Fruit fly (Drosophila melanogaster) whole organism, embryonic: Measurements from ENCODE around the gene CG6931.

ENCODE experiments used
- Atf6 ChIP-seq: fragments of 200-800 bp; sonication (Bioruptor generic); IDR thresholded peaks from 2 replicates; pipeline ENCODE4 v1.3.6; 2022; ENCODE audit warnings: missing biosample characterization, missing genetic modification characterization
- Awh ChIP-seq: fragments of 200-800 bp; sonication (Bioruptor generic); IDR thresholded peaks from 2 replicates; pipeline ENCODE4, ENCODE4 v1.3.6; 2022; ENCODE audit warnings: missing biosample characterization, missing genetic modification characterization
- BEAF-32 ChIP-seq: fragments of 200-800 bp; sonication (Bioruptor generic); optimal IDR thresholded peaks from 3 replicates; lab custom pipeline; 2017; ENCODE audit warnings: missing biosample characterization, missing genetic modification characterization, mild to moderate bottlenecking, moderate library complexity, missing genetic modification reagents
- Bteb2 ChIP-seq: fragments of 200-800 bp; sonication (Bioruptor generic); optimal IDR thresholded peaks from 2 replicates; lab custom pipeline; 2016; ENCODE audit warnings: missing biosample characterization, missing genetic modification characterization
- CG12299 ChIP-seq: fragments of 200-800 bp; sonication (Bioruptor generic); optimal IDR thresholded peaks from 2 replicates; lab custom pipeline; 2018; ENCODE audit warnings: missing biosample characterization, mild to moderate bottlenecking, missing genetic modification characterization
- CG13287 ChIP-seq: fragments of 200-800 bp; sonication (Bioruptor generic); IDR thresholded peaks from 2 replicates; pipeline ENCODE4 v1.3.6; 2022; ENCODE audit warnings: missing biosample characterization, missing genetic modification characterization; ENCODE audit not compliant: partially characterized antibody
- CG14014 ChIP-seq: fragments of 200-800 bp; sonication (Bioruptor generic); IDR thresholded peaks from 2 replicates; pipeline ENCODE4 v1.3.6; 2022; ENCODE audit warnings: missing biosample characterization, missing genetic modification characterization
- CG14050 ChIP-seq: fragments of 200-800 bp; sonication (Bioruptor generic); IDR thresholded peaks from 3 replicates; pipeline ENCODE4 v1.3.6; 2022; ENCODE audit warnings: missing biosample characterization, missing genetic modification characterization
- CG14710 ChIP-seq: fragments of 200-800 bp; sonication (Bioruptor generic); optimal IDR thresholded peaks from 3 replicates; lab custom pipeline; 2019; ENCODE audit warnings: missing biosample characterization, mild to moderate bottlenecking, missing genetic modification characterization, moderate library complexity
- CG14860 ChIP-seq: fragments of 200-800 bp; sonication (Bioruptor generic); IDR thresholded peaks from 3 replicates; pipeline ENCODE4 v1.3.6; 2022; ENCODE audit warnings: missing biosample characterization, missing genetic modification characterization; ENCODE audit not compliant: partially characterized antibody
- CG2129 ChIP-seq: fragments of 200-800 bp; sonication (Bioruptor generic); IDR thresholded peaks from 2 replicates; pipeline ENCODE4 v1.3.6; 2022; ENCODE audit warnings: missing biosample characterization, missing genetic modification characterization; ENCODE audit not compliant: partially characterized antibody
- CG30020 ChIP-seq: fragments of 200-800 bp; optimal IDR thresholded peaks from 2 replicates; lab custom pipeline; 2019; ENCODE audit warnings: missing biosample characterization, mild to moderate bottlenecking, missing genetic modification characterization, moderate library complexity
- CG30403 ChIP-seq: fragments of 200-800 bp; sonication (Bioruptor generic); optimal IDR thresholded peaks from 3 replicates; lab custom pipeline; 2016; ENCODE audit warnings: missing biosample characterization, missing genetic modification characterization
- CG32532 ChIP-seq: fragments of 200-800 bp; sonication (Bioruptor generic); IDR thresholded peaks from 2 replicates; pipeline ENCODE4 v1.3.6; 2022; ENCODE audit warnings: missing biosample characterization, missing genetic modification characterization
- CG3995 ChIP-seq: fragments of 200-800 bp; sonication (Bioruptor generic); optimal IDR thresholded peaks from 3 replicates; lab custom pipeline; 2016; ENCODE audit warnings: missing biosample characterization, missing genetic modification characterization
- CG5180 ChIP-seq: fragments of 200-800 bp; sonication (Bioruptor generic); optimal IDR thresholded peaks from 3 replicates; lab custom pipeline; 2017; ENCODE audit warnings: missing biosample characterization, missing genetic modification characterization, mild to moderate bottlenecking, moderate library complexity, missing genetic modification reagents
- CG6854 ChIP-seq: fragments of 200-800 bp; sonication (Bioruptor generic); optimal IDR thresholded peaks from 3 replicates; lab custom pipeline; 2017; ENCODE audit warnings: missing biosample characterization, mild to moderate bottlenecking, missing genetic modification characterization
- CG7963 ChIP-seq: fragments of 200-800 bp; sonication (Bioruptor generic); IDR thresholded peaks from 3 replicates; pipeline ENCODE4 v1.3.6; 2022; ENCODE audit warnings: missing biosample characterization, missing genetic modification characterization; ENCODE audit not compliant: partially characterized antibody
- Dll ChIP-seq: fragments of 200-800 bp; sonication (Bioruptor generic); IDR thresholded peaks from 4 replicates; pipeline ENCODE4 v1.3.6; 2022; ENCODE audit warnings: missing biosample characterization, missing genetic modification characterization; ENCODE audit not compliant: partially characterized antibody
- Dref ChIP-seq: fragments of 200-800 bp; sonication (Bioruptor generic); IDR thresholded peaks from 2 replicates; pipeline ENCODE4 v1.3.6; 2022; ENCODE audit warnings: missing biosample characterization, missing genetic modification characterization
- E2f1 ChIP-seq: fragments of 200-800 bp; sonication (Bioruptor generic); IDR thresholded peaks from 2 replicates; pipeline ENCODE4 v1.3.6; 2022; ENCODE audit warnings: missing biosample characterization, missing genetic modification characterization
- Ets65A ChIP-seq: fragments of 200-800 bp; sonication (Bioruptor generic); peaks from one replicate; lab custom pipeline; 2016; ENCODE audit warnings: missing biosample characterization, missing genetic modification characterization
- Hr3 ChIP-seq: fragments of 200-800 bp; sonication (Bioruptor generic); optimal IDR thresholded peaks from 3 replicates; lab custom pipeline; 2016; ENCODE audit warnings: missing biosample characterization, missing genetic modification characterization
- Hsf ChIP-seq: fragments of 200-800 bp; sonication (Bioruptor generic); optimal IDR thresholded peaks from 3 replicates; lab custom pipeline; 2016; ENCODE audit warnings: missing biosample characterization, missing genetic modification characterization
- Med ChIP-seq: fragments of 200-800 bp; sonication (Bioruptor generic); peaks from one replicate; lab custom pipeline; 2016; ENCODE audit warnings: missing biosample characterization, missing genetic modification characterization, mild to moderate bottlenecking, inconsistent platforms, moderate library complexity
- NK7.1 ChIP-seq: fragments of 200-800 bp; sonication (Bioruptor generic); optimal IDR thresholded peaks from 3 replicates; lab custom pipeline; 2016; ENCODE audit warnings: missing biosample characterization, missing genetic modification characterization
- Spps ChIP-seq: fragments of 200-800 bp; sonication (Bioruptor generic); optimal IDR thresholded peaks from 2 replicates; lab custom pipeline; 2018; ENCODE audit warnings: missing biosample characterization, mild to moderate bottlenecking, missing genetic modification characterization
- Xbp1 ChIP-seq: fragments of 200-800 bp; sonication (Bioruptor generic); optimal IDR thresholded peaks from 3 replicates; lab custom pipeline; 2016; ENCODE audit warnings: missing biosample characterization, mild to moderate bottlenecking, missing genetic modification characterization
- amos ChIP-seq: fragments of 200-800 bp; sonication (Bioruptor generic); IDR thresholded peaks from 2 replicates; pipeline ENCODE4 v1.3.6; 2022; ENCODE audit warnings: missing biosample characterization, missing genetic modification characterization; ENCODE audit not compliant: partially characterized antibody
- az2 ChIP-seq: fragments of 200-800 bp; sonication (Bioruptor generic); optimal IDR thresholded peaks from 3 replicates; lab custom pipeline; 2016; ENCODE audit warnings: missing biosample characterization, missing genetic modification characterization
- bab2 ChIP-seq: fragments of 200-800 bp; sonication (Bioruptor generic); optimal IDR thresholded peaks from 2 replicates; lab custom pipeline; 2016; ENCODE audit warnings: missing biosample characterization, missing genetic modification characterization
- cad ChIP-seq: fragments of >200 bp; optimal IDR thresholded peaks from 2 replicates; lab custom pipeline; 2017; ENCODE audit warnings: missing biosample characterization, missing genetic modification characterization
- cas ChIP-seq: fragments of 200-800 bp; sonication (Bioruptor generic); IDR thresholded peaks from 2 replicates; pipeline ENCODE4 v1.3.6; 2022; ENCODE audit warnings: missing biosample characterization, missing genetic modification characterization
- chinmo ChIP-seq: fragments of 200-800 bp; sonication (Bioruptor generic); IDR thresholded peaks from 4 replicates; pipeline ENCODE4 v1.3.6; 2022; ENCODE audit warnings: missing biosample characterization, missing genetic modification characterization; ENCODE audit not compliant: partially characterized antibody
- dan ChIP-seq: fragments of 200-800 bp; sonication (Bioruptor generic); IDR thresholded peaks from 2 replicates; pipeline ENCODE4 v1.3.6; 2022; ENCODE audit warnings: missing biosample characterization, missing genetic modification characterization
- dmrt99B ChIP-seq: fragments of 200-800 bp; sonication (Bioruptor generic); optimal IDR thresholded peaks from 2 replicates; lab custom pipeline; 2018; ENCODE audit warnings: missing biosample characterization, mild to moderate bottlenecking, missing genetic modification characterization, moderate library complexity
- fd3F ChIP-seq: fragments of 200-800 bp; sonication (Bioruptor generic); optimal IDR thresholded peaks from 2 replicates; lab custom pipeline; 2018; ENCODE audit warnings: missing biosample characterization, mild to moderate bottlenecking, missing genetic modification characterization, moderate library complexity
- gsb ChIP-seq: fragments of 200-800 bp; sonication (Bioruptor generic); IDR thresholded peaks from 2 replicates; pipeline ENCODE4 v1.3.6; 2022; ENCODE audit warnings: missing biosample characterization, missing genetic modification characterization
- inv ChIP-seq: fragments of 200-800 bp; sonication (Bioruptor generic); IDR thresholded peaks from 2 replicates; pipeline ENCODE4 v1.3.6; 2022; ENCODE audit warnings: missing biosample characterization, missing genetic modification characterization; ENCODE audit not compliant: partially characterized antibody
- luna ChIP-seq: fragments of 200-800 bp; sonication (Bioruptor generic); optimal IDR thresholded peaks from 2 replicates; lab custom pipeline; 2016; ENCODE audit warnings: missing biosample characterization, missing genetic modification characterization
- mirr ChIP-seq: fragments of 200-800 bp; sonication (Bioruptor generic); optimal IDR thresholded peaks from 3 replicates; lab custom pipeline; 2018; ENCODE audit warnings: missing biosample characterization, mild to moderate bottlenecking, missing genetic modification characterization
- nerfin-2 ChIP-seq: fragments of 200-800 bp; sonication (Bioruptor generic); IDR thresholded peaks from 2 replicates; pipeline ENCODE4 v1.3.6; 2022; ENCODE audit warnings: missing biosample characterization, missing genetic modification characterization; ENCODE audit not compliant: partially characterized antibody
- nmo ChIP-seq: fragments of 200-800 bp; sonication (Bioruptor generic); optimal IDR thresholded peaks from 2 replicates; lab custom pipeline; 2018; ENCODE audit warnings: missing biosample characterization, mild to moderate bottlenecking, missing genetic modification characterization, moderate library complexity
- pho ChIP-seq: fragments of 200-800 bp; sonication (Bioruptor generic); optimal IDR thresholded peaks from 2 replicates; lab custom pipeline; 2016; ENCODE audit warnings: missing biosample characterization, missing genetic modification characterization
- pum ChIP-seq: fragments of 200-800 bp; sonication (Bioruptor generic); optimal IDR thresholded peaks from 2 replicates; lab custom pipeline; 2016; ENCODE audit warnings: missing biosample characterization, missing genetic modification characterization
- slbo ChIP-seq: fragments of 200-800 bp; sonication (Bioruptor generic); IDR thresholded peaks from 2 replicates; pipeline ENCODE4 v1.3.6; 2022; ENCODE audit warnings: missing biosample characterization, missing genetic modification characterization
- tio ChIP-seq: fragments of 200-800 bp; sonication (Bioruptor generic); optimal IDR thresholded peaks from 2 replicates; lab custom pipeline; 2017; ENCODE audit warnings: missing biosample characterization, missing genetic modification characterization, inconsistent platforms
- twi ChIP-seq: fragments of 200-800 bp; optimal IDR thresholded peaks from 2 replicates; lab custom pipeline; 2019; ENCODE audit warnings: missing biosample characterization, mild to moderate bottlenecking, missing genetic modification characterization, moderate library complexity
- usp ChIP-seq: fragments of >200 bp; optimal IDR thresholded peaks from 2 replicates; lab custom pipeline; 2017; ENCODE audit warnings: missing biosample characterization, missing genetic modification characterization
- wek ChIP-seq: fragments of 200-800 bp; sonication (Bioruptor generic); optimal IDR thresholded peaks from 3 replicates; lab custom pipeline; 2018; ENCODE audit warnings: missing biosample characterization, mild to moderate bottlenecking, missing genetic modification characterization, moderate library complexity
- zen2 ChIP-seq: fragments of 200-800 bp; sonication (Bioruptor generic); IDR thresholded peaks from 3 replicates; pipeline ENCODE4 v1.3.6; 2022; ENCODE audit warnings: missing biosample characterization, missing genetic modification characterization; ENCODE audit not compliant: partially characterized antibody

The CG6931 gene

DNA sequence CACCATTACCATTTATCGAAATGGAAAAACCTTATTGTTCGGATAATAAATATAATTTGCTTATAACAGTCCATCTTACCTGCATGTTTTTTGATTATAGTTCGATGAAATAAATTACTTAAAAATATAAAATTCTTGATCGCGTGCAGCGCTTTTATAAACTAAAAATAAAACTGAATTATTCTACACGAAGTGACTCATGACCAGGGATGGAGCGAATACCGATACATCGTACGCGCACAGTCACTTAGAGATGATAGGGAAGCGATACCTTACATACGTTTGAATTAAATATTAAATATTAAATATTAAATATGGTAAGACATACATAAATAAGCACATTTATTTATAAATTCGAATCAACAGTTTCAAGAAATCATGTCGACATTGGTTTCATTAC, 2.4 kb downstream of the CG6931 start, which contains the start of gene viaf (continued):
- peak; percentile 87 for TF ChIP-seq CG14860 (GFP tag; lab: Robert Waterston, UW)
- peak; percentile 50 for TF ChIP-seq CG30403 (GFP tag; lab: Kevin White, UChicago)
- peak; percentile 45 for TF ChIP-seq Hsf
- no peak for TF ChIP-seq CG14050
- TF ChIP-seq luna (GFP tag; lab: Kevin White, UChicago), result peak; percentile 2
- TF ChIP-seq az2, result peak; percentile 53
- TF ChIP-seq E2f1 (GFP tag; lab: Robert Waterston, UW), result peak; percentile 59; the same call in 1 of the 2 replicates
- TF ChIP-seq CG7963, result peak; percentile 92
- peak; percentile 86 for TF ChIP-seq Ets65A (GFP tag; lab: Kevin White, UChicago)
- peak; percentile 64 for TF ChIP-seq Hr3
- no peak for TF ChIP-seq tio
- peak; percentile 78 for TF ChIP-seq CG2129 (GFP tag; lab: Robert Waterston, UW)
- peak; percentile 26 for TF ChIP-seq CG12299 (tag; lab: Kevin White, UChicago)
- TF ChIP-seq gsb (GFP tag; lab: Robert Waterston, UW), result no peak
- TF ChIP-seq Bteb2 (GFP tag; lab: Kevin White, UChicago), result no peak
- TF ChIP-seq zen2 (GFP tag; lab: Robert Waterston, UW), result peak; percentile 79
- TF ChIP-seq nerfin-2, result peak; percentile 63
- peak; percentile 83 for TF ChIP-seq Med (GFP tag; lab: Kevin White, UChicago)
- peak; percentile 96 for TF ChIP-seq amos (GFP tag; lab: Robert Waterston, UW)
- TF ChIP-seq BEAF-32, result peak; percentile 88
- no peak for TF ChIP-seq CG6854
- TF ChIP-seq Dref, result peak; percentile 61
- no peak for TF ChIP-seq pum (GFP tag; lab: Kevin White, UChicago)
- no peak for TF ChIP-seq dmrt99B (tag; lab: Kevin White, UChicago)
- TF ChIP-seq inv (GFP tag; lab: Robert Waterston, UW), result peak; percentile 90
- peak; percentile 10 for TF ChIP-seq pho
- peak; percentile 74 for TF ChIP-seq CG32532 (GFP tag; lab: Robert Waterston, UW)
- peak; percentile 42; the same call in 1 of the 2 replicates for TF ChIP-seq cas
- no peak for TF ChIP-seq cad (GFP tag; lab: Kevin White, UChicago)
- no peak for TF ChIP-seq wek (GFP tag; lab: Kevin White, UChicago)
- TF ChIP-seq Spps (tag; lab: Kevin White, UChicago), result peak; percentile 20
- peak; percentile 65 for TF ChIP-seq CG30020
- TF ChIP-seq Atf6 (GFP tag; lab: Robert Waterston, UW), result no peak
- TF ChIP-seq slbo (GFP tag; lab: Robert Waterston, UW), result peak; percentile 82
- TF ChIP-seq NK7.1, result no peak
- peak; percentile 73 for TF ChIP-seq nmo (GFP tag; lab: Kevin White, UChicago)
- no peak for TF ChIP-seq mirr
- TF ChIP-seq bab2 (GFP tag; lab: Kevin White, UChicago), result peak; percentile 18
- peak; percentile 78 for TF ChIP-seq Xbp1 (GFP tag; lab: Kevin White, UChicago)
- no peak for TF ChIP-seq twi (tag; lab: Kevin White, UChicago)
- TF ChIP-seq CG14014 (GFP tag; lab: Robert Waterston, UW), result peak; percentile 25; the same call in 1 of the 2 replicates
- TF ChIP-seq Dll (GFP tag; lab: Robert Waterston, UW), result peak; percentile 91
- TF ChIP-seq CG5180 (GFP tag; lab: Kevin White, UChicago), result no peak
- TF ChIP-seq dan (GFP tag; lab: Robert Waterston, UW), result no peak
- peak; percentile 83; the same call in 2 of the 4 replicates for TF ChIP-seq chinmo (GFP tag; lab: Robert Waterston, UW)
- peak; percentile 95 for TF ChIP-seq CG13287 (GFP tag; lab: Robert Waterston, UW)
- no peak for TF ChIP-seq Awh
- TF ChIP-seq CG14710 (tag; lab: Kevin White, UChicago), result peak; percentile 72
- no peak for TF ChIP-seq usp
- peak; percentile 95 for TF ChIP-seq CG3995 (GFP tag; lab: Kevin White, UChicago)
- peak; percentile 30 for TF ChIP-seq fd3F (GFP tag; lab: Kevin White, UChicago)
